Fruit fly (Drosophila melanogaster) whole organism, pupa: ENCODE results near the gene Jwa.
A peak's percentile ranks its signal among the peaks of the same experiment; 100 is the strongest.

Experiments
- CG10348 ChIP-seq: fragments of 200-800 bp; sonication (Bioruptor generic); IDR thresholded peaks from 2 replicates; pipeline ENCODE4 v1.3.6; 2022; ENCODE audit warnings: missing biosample characterization, missing genetic modification characterization
- CG12605 ChIP-seq: fragments of 200-800 bp; sonication (Bioruptor generic); IDR thresholded peaks from 2 replicates; pipeline ENCODE4 v1.3.6; 2022; ENCODE audit warnings: missing biosample characterization, missing genetic modification characterization
- CG13204 ChIP-seq: fragments of 200-800 bp; sonication (Bioruptor generic); optimal IDR thresholded peaks from 2 replicates; lab custom pipeline; 2018; ENCODE audit warnings: missing biosample characterization, mild to moderate bottlenecking, missing genetic modification characterization, moderate library complexity
- CG14655 ChIP-seq: fragments of 200-800 bp; sonication (Bioruptor generic); optimal IDR thresholded peaks from 3 replicates; lab custom pipeline; 2017; ENCODE audit warnings: mild to moderate bottlenecking, missing biosample characterization, missing genetic modification reagents, missing genetic modification characterization
- CG15710 ChIP-seq: fragments of 200-800 bp; sonication (Bioruptor generic); optimal IDR thresholded peaks from 2 replicates; lab custom pipeline; 2018; ENCODE audit warnings: missing biosample characterization, mild to moderate bottlenecking, missing genetic modification characterization, moderate library complexity
- CG17806 ChIP-seq: fragments of 200-800 bp; sonication (Bioruptor generic); optimal IDR thresholded peaks from 2 replicates; lab custom pipeline; 2018; ENCODE audit warnings: missing biosample characterization, mild to moderate bottlenecking, missing genetic modification characterization, moderate library complexity
- CG32121 ChIP-seq: fragments of 200-800 bp; sonication (Bioruptor generic); IDR thresholded peaks from 2 replicates; pipeline ENCODE4 v1.3.6; 2022; ENCODE audit warnings: missing biosample characterization, missing genetic modification characterization
- CG34367 ChIP-seq: fragments of 200-800 bp; sonication (Bioruptor generic); optimal IDR thresholded peaks from 2 replicates; lab custom pipeline; 2018; ENCODE audit warnings: missing biosample characterization, mild to moderate bottlenecking, missing genetic modification characterization
- CG4496 ChIP-seq: fragments of 200-800 bp; sonication (Bioruptor generic); IDR thresholded peaks from 3 replicates; pipeline ENCODE4 v1.3.6; 2022; ENCODE audit warnings: missing biosample characterization, missing genetic modification characterization
- CG8159 ChIP-seq: fragments of 200-800 bp; sonication (Bioruptor generic); optimal IDR thresholded peaks from 3 replicates; lab custom pipeline; 2018; ENCODE audit warnings: missing biosample characterization, mild to moderate bottlenecking, missing genetic modification characterization, moderate library complexity
- CG8301 ChIP-seq: fragments of 200-800 bp; sonication (Bioruptor generic); optimal IDR thresholded peaks from 2 replicates; lab custom pipeline; 2018; ENCODE audit warnings: missing biosample characterization, mild to moderate bottlenecking, missing genetic modification characterization
- CG9948 ChIP-seq: fragments of 200-800 bp; sonication (Bioruptor generic); optimal IDR thresholded peaks from 2 replicates; lab custom pipeline; 2018; ENCODE audit warnings: missing biosample characterization, mild to moderate bottlenecking, missing genetic modification characterization, moderate library complexity
- D1 ChIP-seq: fragments of 200-800 bp; sonication (Bioruptor generic); optimal IDR thresholded peaks from 2 replicates; lab custom pipeline; 2018; ENCODE audit warnings: missing biosample characterization, mild to moderate bottlenecking, missing genetic modification characterization, moderate library complexity
- EcR ChIP-seq: fragments of 200-800 bp; sonication (Bioruptor generic); optimal IDR thresholded peaks from 3 replicates; lab custom pipeline; 2019; ENCODE audit warnings: missing biosample characterization, missing genetic modification characterization, mild to moderate bottlenecking, moderate library complexity, missing genetic modification reagents
- Ets98B ChIP-seq: fragments of 200-800 bp; sonication (Bioruptor generic); IDR thresholded peaks from 2 replicates; pipeline ENCODE4 v1.3.6; 2022; ENCODE audit warnings: missing biosample characterization, missing genetic modification characterization
- Pif1A ChIP-seq: fragments of 200-800 bp; sonication (Bioruptor generic); optimal IDR thresholded peaks from 3 replicates; lab custom pipeline; 2016; ENCODE audit warnings: missing biosample characterization, missing genetic modification characterization
- Pif1B ChIP-seq: fragments of 200-800 bp; sonication (Bioruptor generic); optimal IDR thresholded peaks from 3 replicates; lab custom pipeline; 2016; ENCODE audit warnings: missing biosample characterization, missing genetic modification characterization
- Snoo ChIP-seq: fragments of 200-800 bp; sonication (Bioruptor generic); optimal IDR thresholded peaks from 3 replicates; lab custom pipeline; 2017; ENCODE audit warnings: missing biosample characterization, mild to moderate bottlenecking, missing genetic modification characterization, inconsistent platforms
- fd96Ca ChIP-seq: fragments of 200-800 bp; sonication (Bioruptor generic); IDR thresholded peaks from 3 replicates; pipeline ENCODE4 v1.3.6; 2022; ENCODE audit warnings: missing biosample characterization, missing genetic modification characterization
- gl ChIP-seq: fragments of 200-800 bp; sonication (Bioruptor generic); optimal IDR thresholded peaks from 2 replicates; lab custom pipeline; 2018; ENCODE audit warnings: missing biosample characterization, mild to moderate bottlenecking, missing genetic modification characterization
- rn ChIP-seq: fragments of 200-800 bp; sonication (Bioruptor generic); IDR thresholded peaks from 2 replicates; pipeline ENCODE4 v1.3.6; 2022; ENCODE audit warnings: missing biosample characterization, missing genetic modification characterization

Gene Jwa

DNA sequence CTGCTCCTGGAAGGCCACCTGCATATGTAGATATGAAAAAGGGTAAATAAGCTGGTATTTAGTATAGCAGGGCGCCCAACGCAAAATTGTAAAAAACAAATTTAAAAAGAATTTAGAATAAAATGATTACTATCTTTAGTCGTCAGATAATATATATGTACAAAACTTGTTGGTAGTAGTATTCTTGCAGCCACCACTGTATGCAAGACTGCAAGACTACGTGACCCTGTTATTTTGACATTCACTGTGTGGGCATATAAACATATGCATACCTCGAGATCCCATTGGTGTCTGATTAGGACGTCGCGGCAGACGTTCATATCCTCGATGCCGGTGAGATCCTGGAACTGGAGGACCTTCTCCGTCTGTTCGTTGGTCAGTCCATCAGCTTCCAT lies 2.3 kb upstream of the Jwa start:
- peak; percentile 52 for TF ChIP-seq Pif1A (GFP tag; lab: Kevin White, UChicago)
- peak; percentile 18 for TF ChIP-seq Pif1B
- no peak for TF ChIP-seq CG12605 (GFP tag; lab: Robert Waterston, UW)
- peak; percentile 36 for TF ChIP-seq Ets98B
- TF ChIP-seq Snoo (tag; lab: Kevin White, UChicago), result peak; percentile 35

DNA sequence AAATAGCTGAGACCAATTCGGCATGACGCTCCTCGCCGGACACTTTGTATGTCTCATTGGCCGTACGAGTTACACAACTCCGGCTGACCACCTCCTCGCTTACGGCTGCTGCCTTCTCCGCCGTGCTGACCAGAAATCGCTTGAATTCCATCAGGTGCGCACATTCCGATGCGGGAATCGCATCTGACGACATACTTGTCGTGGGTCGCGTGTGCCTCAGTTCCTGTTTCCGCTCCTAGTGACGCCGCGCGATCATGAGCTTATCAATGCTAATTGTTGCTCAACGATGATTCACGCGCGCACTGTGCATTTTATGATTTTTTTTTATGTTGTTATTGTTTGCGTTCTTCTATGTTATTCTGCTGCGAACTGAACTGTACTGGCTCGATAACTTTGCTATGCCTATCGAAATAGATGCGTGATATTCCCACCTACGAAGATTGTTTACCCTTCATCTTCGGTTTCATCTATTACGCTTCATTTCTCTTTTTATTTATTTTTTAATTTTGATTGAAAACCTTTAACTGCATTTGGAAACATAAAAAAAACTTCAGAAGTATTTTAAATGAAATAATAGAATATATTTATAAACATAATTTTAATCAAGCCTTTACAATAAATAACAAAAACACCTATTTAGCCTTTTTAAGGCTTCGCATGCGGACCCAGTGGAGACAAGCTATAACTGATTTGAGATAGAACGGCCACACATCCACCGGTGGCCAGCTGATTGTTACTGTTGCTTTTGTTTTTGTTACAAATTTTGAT lies 2.6 kb downstream of the Jwa start, which contains the start of the genes CG10376 and CG10343:
TSS of gene CG10376 (minus strand) at position 385 of the 768 bp plus-strand sequence.
TSS of gene CG10343 (plus strand) at position 753 of the 768 bp plus-strand sequence.
- TF ChIP-seq CG10348 (GFP tag; lab: Robert Waterston, UW), result peak; percentile 97
- peak; percentile 71; the same call in 1 of the 2 replicates for TF ChIP-seq Ets98B
- no peak for TF ChIP-seq D1 (tag; lab: Kevin White, UChicago)
- TF ChIP-seq CG14655, result peak; percentile 89
- peak; percentile 80 for TF ChIP-seq CG32121
- peak; percentile 2 for TF ChIP-seq EcR (GFP tag; lab: Kevin White, UChicago)
- TF ChIP-seq CG4496 (GFP tag; lab: Robert Waterston, UW), result peak; percentile 78; the same call in 2 of the 3 replicates
- TF ChIP-seq CG8159 (tag; lab: Kevin White, UChicago), result peak; percentile 91
- TF ChIP-seq CG15710, result peak; percentile 91
- TF ChIP-seq CG17806, result peak; percentile 86
- no peak for TF ChIP-seq Pif1A (GFP tag; lab: Kevin White, UChicago)
- no peak for TF ChIP-seq gl (tag; lab: Kevin White, UChicago)
- TF ChIP-seq CG12605 (GFP tag; lab: Robert Waterston, UW), result peak; percentile 54; the same call in 1 of the 2 replicates
- peak; percentile 81 for TF ChIP-seq Snoo (tag; lab: Kevin White, UChicago)
- no peak for TF ChIP-seq Pif1B
- peak; percentile 89 for TF ChIP-seq CG9948 (tag; lab: Kevin White, UChicago)
- TF ChIP-seq fd96Ca (GFP tag; lab: Robert Waterston, UW), result peak; percentile 60; the same call in 1 of the 3 replicates
- TF ChIP-seq CG8301 (tag; lab: Kevin White, UChicago), result peak; percentile 73
- peak; percentile 69 for TF ChIP-seq rn (GFP tag; lab: Robert Waterston, UW)
- TF ChIP-seq CG34367 (tag; lab: Kevin White, UChicago), result peak; percentile 75
- TF ChIP-seq CG13204 (GFP tag; lab: Kevin White, UChicago), result no peak

dm6 chr2L:18698559-18699130 lies 6.9 kb downstream of the Jwa start, which contains the start of gene CG10341:
Gene CG10341 (plus strand): TSS chr2L:18698714.
- TF ChIP-seq rn (GFP tag; lab: Robert Waterston, UW), result no peak
- TF ChIP-seq CG12605 (GFP tag; lab: Robert Waterston, UW), result no peak
- no peak for TF ChIP-seq CG8301 (tag; lab: Kevin White, UChicago)
- no peak for TF ChIP-seq CG34367 (tag; lab: Kevin White, UChicago)
- no peak for TF ChIP-seq CG4496 (GFP tag; lab: Robert Waterston, UW)
- TF ChIP-seq CG13204 (GFP tag; lab: Kevin White, UChicago), result no peak
- TF ChIP-seq gl (tag; lab: Kevin White, UChicago), result no peak
- no peak for TF ChIP-seq CG17806
- TF ChIP-seq Pif1A (GFP tag; lab: Kevin White, UChicago), result no peak
- TF ChIP-seq CG9948 (tag; lab: Kevin White, UChicago), result no peak
- TF ChIP-seq Snoo (tag; lab: Kevin White, UChicago), result no peak
- TF ChIP-seq Pif1B, result no peak
- TF ChIP-seq CG15710, result no peak
- no peak for TF ChIP-seq EcR (GFP tag; lab: Kevin White, UChicago)
- no peak for TF ChIP-seq CG8159 (tag; lab: Kevin White, UChicago)
- no peak for TF ChIP-seq fd96Ca (GFP tag; lab: Robert Waterston, UW)
- TF ChIP-seq D1 (tag; lab: Kevin White, UChicago), result no peak

DNA sequence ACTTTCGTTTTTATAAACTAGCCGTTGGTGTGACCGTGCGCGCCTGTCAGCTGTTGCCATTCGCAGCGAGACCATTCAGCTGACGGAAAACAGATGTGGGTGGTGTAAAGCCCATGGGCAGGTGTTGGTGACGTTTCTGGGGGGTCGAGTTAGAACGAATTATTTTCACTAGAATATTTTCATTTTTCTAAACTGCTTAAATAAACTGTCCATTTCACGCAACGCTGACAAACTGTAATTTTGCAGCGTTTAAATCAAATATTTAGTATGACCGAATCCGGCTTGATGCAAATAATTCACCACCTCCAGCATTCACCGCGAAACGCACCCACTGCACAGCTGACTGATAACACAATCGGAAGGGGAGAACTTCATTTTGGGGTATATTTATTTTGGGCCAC lies 10.1 kb downstream of the Jwa start, which contains the start of the genes CG10383 and CG10338:
TSS of gene CG10383 (minus strand) at position 199 of the 401 bp plus-strand sequence.
TSS of gene CG10338 (plus strand) at position 261 of the 401 bp plus-strand sequence.
- TF ChIP-seq Ets98B (peak; percentile 94), CG34367 (tag; lab: Kevin White, UChicago) (peak; percentile 73), CG14655 (peak; percentile 72), rn (GFP tag; lab: Robert Waterston, UW) (peak; percentile 80), Snoo (tag; lab: Kevin White, UChicago) (peak; percentile 79), D1 (tag; lab: Kevin White, UChicago) (no peak), EcR (GFP tag; lab: Kevin White, UChicago) (peak; percentile 10), CG17806 (peak; percentile 72), CG4496 (GFP tag; lab: Robert Waterston, UW) (peak; percentile 95), CG12605 (GFP tag; lab: Robert Waterston, UW) (peak; percentile 75), CG15710 (peak; percentile 61), gl (tag; lab: Kevin White, UChicago) (peak; percentile 23), CG8301 (tag; lab: Kevin White, UChicago) (peak; percentile 77), CG9948 (tag; lab: Kevin White, UChicago) (peak; percentile 70), fd96Ca (GFP tag; lab: Robert Waterston, UW) (peak; percentile 94), Pif1B (peak; percentile 80), CG8159 (tag; lab: Kevin White, UChicago) (peak; percentile 71), CG32121 (peak; percentile 87), CG10348 (GFP tag; lab: Robert Waterston, UW) (peak; percentile 89), Pif1A (GFP tag; lab: Kevin White, UChicago) (no peak), CG13204 (GFP tag; lab: Kevin White, UChicago) (no peak)

DNA sequence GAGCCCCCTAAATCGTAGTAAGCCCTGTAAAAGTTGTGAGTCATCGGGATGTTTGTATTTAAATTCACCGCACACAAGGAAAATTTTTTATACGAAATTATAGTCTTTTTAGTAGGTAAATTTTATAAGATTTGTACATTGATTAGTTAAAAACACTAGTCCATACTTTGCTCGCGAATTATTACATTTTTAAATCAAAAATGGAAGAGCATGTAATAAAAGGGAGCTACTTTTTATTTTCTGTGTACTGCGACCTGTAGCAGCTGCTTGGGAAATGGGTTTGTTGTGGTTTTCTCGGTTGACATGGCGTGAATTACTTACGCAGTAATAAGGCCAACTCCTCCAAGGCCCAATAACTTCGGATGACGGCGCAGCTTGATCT lies 10.8 kb downstream of the Jwa start:
- TF ChIP-seq CG15710 (peak; percentile 48), CG8159 (tag; lab: Kevin White, UChicago) (peak; percentile 14), Pif1A (GFP tag; lab: Kevin White, UChicago) (peak; percentile 57), rn (GFP tag; lab: Robert Waterston, UW) (no peak), Snoo (tag; lab: Kevin White, UChicago) (no peak), Ets98B (peak; percentile 39), CG9948 (tag; lab: Kevin White, UChicago) (peak; percentile 37), CG32121 (0 out of 2 replicates have a peak, but pooled peaks have one; percentile 10), CG12605 (GFP tag; lab: Robert Waterston, UW) (peak; percentile 54), Pif1B (peak; percentile 17), fd96Ca (GFP tag; lab: Robert Waterston, UW) (peak; percentile 61; the same call in 1 of the 3 replicates), EcR (GFP tag; lab: Kevin White, UChicago) (no peak), CG8301 (tag; lab: Kevin White, UChicago) (peak; percentile 30), CG13204 (GFP tag; lab: Kevin White, UChicago) (no peak), CG4496 (GFP tag; lab: Robert Waterston, UW) (peak; percentile 74), CG10348 (GFP tag; lab: Robert Waterston, UW) (no peak), CG34367 (tag; lab: Kevin White, UChicago) (peak; percentile 19), CG17806 (peak; percentile 46), D1 (tag; lab: Kevin White, UChicago) (no peak), CG14655 (peak; percentile 10)
